Fruit fly (Drosophila melanogaster) ovary, adult (tissue): ENCODE results near the gene sqh.

Experiments used
- CG17801 ChIP-seq: fragments of 200-800 bp; optimal IDR thresholded peaks from 2 replicates; lab custom pipeline; 2019; ENCODE audit warnings: missing biosample characterization, mild to moderate bottlenecking, missing genetic modification characterization, moderate library complexity; ENCODE audit not compliant: partially characterized antibody

sqh gene

DNA sequence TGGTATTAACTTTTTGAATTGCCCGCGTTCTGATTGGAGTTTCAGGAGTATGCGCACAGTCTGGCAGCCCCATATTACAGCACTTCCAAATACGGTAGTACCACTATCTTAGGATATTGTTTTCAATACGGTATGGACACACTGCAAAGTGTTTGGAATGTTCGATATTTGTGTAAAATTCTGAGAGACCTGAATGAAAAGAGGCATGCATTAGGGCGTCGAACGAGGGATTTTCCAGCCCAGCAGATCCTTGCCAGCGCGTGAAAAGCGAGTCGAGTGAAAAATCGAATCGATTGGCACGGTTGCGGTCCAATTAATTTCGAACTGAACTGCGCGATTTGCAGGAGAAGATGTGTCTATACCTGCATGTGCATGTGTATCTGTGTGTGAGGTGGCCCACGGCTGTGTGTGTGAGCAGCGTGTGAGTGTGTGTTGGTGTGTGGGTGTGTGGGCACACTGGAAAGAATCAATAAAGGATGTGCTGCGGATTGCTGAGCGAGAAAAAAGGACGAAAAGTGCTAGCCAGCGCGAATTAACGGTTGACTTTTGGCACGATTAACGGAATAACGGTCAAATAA, 621 bp upstream of the sqh start, which contains the start of gene dtn:
TSS of gene dtn (plus strand) at position 176 of the 578 bp plus-strand sequence.
- no peak for TF ChIP-seq CG17801 (GFP tag; lab: Kevin White, UChicago)

DNA sequence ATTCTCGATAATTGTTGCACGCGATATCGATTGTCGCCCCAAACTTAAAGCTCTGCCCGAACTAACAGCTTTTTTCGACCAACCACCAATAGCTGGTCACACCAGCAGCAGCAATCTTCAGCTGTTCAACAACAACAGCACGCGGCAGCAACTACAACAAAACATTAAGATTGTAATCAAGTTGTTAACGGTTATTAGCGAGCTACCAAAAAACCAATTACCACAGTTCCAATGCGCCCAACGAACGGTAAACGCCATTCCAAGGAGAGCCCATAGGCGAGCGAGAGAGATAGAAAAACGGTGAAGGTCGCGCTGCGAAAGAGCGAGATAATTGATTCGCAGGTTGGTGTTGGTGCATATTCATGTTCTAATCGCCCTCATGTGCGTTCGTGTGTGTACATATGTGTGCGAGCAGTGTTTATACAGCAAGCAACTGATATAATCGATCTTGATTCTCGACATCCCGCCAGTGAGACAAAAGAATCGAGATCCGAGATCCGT, 5.0 kb downstream of the sqh start, which contains the start of gene Efr:
TSS of gene Efr (plus strand) at position 113 of the 501 bp plus-strand sequence.
- peak; percentile 15 for TF ChIP-seq CG17801 (GFP tag; lab: Kevin White, UChicago)

DNA sequence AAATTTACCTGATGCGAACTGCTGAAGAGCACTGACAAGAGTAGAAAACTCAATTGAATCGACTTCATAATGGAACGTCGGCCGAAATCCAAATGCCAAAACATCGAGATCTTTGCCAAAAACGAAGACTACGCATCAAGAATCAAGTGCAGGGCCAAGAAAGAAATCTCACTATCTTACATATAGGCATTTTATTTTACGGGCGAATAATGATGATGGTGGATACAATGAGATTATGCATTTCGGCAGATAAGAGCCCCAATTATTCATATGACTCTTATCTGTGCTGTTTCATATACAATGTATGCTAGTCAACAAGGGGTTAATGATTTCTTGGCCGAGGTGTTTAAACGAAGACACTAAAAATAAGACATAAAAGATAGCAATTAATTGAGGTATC, 5.7 kb downstream of the sqh start, which contains the start of gene Btnd:
TSS of gene Btnd (minus strand) at position 101 of the 400 bp plus-strand sequence.
- no peak for TF ChIP-seq CG17801 (GFP tag; lab: Kevin White, UChicago)

DNA sequence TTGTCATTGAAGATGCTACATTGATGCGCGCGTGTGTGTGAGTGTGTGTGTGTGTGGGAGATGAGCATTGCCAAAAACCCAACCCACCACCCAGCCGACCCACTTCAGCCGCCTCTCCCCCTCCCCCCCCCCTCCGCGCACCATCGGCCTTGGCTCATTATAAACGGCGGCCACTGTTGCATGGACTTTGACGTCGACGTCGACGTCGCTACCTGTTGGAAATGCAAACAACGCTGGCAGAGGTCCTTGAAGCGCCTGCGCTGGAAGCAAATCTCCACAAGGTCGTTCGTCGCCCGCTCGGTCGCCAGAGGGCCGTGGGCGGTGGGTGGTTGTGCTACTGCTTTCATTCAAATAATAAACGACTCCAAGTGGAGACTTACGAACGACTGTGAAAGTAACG, 8.3 kb downstream of the sqh start:
- no peak for TF ChIP-seq CG17801 (GFP tag; lab: Kevin White, UChicago)

DNA sequence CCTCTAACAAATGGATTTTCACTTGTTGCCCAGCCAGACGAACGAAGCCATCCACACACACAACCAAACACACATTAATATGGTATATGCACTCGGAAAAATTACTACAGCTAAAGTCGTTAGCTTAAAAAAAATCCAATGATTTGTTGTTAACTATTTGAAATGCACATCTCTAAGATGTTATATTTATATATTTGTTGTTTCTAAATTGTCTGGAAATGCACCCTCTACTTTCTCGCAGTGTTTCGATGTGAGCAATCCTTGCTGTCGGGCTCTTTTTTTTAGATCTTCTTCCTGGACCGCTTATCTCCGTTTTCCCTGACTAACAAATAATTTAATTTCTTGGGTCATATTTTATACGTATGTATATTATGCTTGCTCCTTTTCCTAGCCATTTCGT, 19.8 kb downstream of the sqh start:
- no peak for TF ChIP-seq CG17801 (GFP tag; lab: Kevin White, UChicago)

DNA sequence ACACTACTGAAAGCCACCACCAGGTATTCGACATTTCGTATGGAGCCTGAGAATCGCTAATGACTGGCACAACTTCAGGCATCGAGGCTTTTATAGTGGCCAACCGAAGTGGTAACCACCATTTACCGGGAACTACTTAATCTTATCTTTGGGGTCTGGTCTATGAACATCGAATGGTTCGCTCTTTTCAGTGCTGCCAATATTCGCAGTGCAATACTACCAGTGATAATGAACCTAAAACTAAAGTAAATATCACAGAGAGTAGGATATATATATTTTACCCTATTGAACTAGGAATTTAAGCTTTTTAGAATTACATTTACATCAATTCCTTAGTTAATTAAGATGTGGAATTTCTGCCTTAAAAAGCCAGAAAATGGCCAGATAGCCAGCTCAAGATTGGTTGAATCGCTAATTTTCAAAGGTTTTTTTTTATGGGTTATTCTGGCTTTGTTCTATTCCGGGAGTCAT, 22.4 kb downstream of the sqh start, which contains the start of gene vanin-like:
TSS of gene vanin-like (minus strand) at position 51 of the 471 bp plus-strand sequence.
- TF ChIP-seq CG17801 (GFP tag; lab: Kevin White, UChicago), result no peak

DNA sequence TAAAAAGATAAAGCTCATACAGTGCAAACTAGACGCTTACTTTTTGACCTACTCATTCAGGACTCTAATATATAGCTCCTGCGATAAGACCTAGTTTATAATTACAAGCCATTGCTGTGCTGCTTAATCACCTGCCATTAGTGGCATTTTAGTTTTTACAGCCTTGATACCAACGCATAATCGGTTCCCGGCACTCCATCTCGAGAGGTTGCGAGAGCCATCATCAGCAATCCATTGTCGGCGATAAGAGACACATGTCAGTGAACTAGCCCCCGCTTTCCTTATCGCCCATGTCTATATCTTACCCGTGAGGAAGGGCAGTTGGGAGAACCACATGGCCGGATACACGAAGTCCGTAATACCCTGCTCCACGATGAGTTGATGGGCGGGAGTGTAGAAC, 23.5 kb downstream of the sqh start:
- no peak for TF ChIP-seq CG17801 (GFP tag; lab: Kevin White, UChicago)

DNA sequence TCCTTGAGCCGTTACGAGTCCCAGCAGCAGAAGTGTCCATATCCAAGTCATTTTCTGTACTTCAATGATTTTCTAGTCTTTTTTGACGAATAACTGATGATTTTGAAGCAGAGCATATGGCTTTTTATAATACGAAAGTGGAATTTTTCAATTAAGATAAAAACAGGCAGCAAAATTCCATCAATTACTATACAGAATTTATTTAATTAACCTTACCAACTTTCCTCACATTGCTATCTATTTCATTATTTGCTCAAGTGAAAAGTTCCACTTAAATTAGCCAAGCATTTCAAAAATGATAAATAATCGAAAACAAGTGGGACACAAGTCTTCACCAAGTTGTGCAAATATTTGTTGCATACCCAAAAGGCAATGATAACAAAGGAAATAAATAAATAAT, 25.1 kb downstream of the sqh start, which contains the start of gene CG43090:
TSS of gene CG43090 (minus strand) at position 101 of the 400 bp plus-strand sequence.
- TF ChIP-seq CG17801 (GFP tag; lab: Kevin White, UChicago), result no peak

DNA sequence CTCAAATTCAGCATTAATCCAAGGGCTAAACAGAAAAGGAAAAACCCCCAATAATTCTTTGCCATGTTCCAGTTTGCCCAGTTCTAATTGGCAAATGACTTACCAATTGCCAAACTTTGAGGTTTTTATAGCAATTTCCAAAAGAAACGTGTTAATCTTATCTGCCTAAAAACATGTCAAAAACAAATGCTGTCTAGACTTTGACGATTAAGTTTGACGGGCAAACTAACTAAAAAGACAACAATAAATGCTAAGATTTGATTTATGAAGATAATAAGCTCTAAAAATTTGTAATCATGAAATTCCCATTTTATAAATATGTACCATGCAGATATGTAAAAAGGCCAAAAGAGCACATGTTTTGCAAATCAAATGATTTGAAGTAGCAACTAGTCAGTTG, 26.4 kb downstream of the sqh start, which contains the start of gene CG32751:
TSS of gene CG32751 (minus strand) at position 101 of the 400 bp plus-strand sequence.
- TF ChIP-seq CG17801 (GFP tag; lab: Kevin White, UChicago), result no peak

DNA sequence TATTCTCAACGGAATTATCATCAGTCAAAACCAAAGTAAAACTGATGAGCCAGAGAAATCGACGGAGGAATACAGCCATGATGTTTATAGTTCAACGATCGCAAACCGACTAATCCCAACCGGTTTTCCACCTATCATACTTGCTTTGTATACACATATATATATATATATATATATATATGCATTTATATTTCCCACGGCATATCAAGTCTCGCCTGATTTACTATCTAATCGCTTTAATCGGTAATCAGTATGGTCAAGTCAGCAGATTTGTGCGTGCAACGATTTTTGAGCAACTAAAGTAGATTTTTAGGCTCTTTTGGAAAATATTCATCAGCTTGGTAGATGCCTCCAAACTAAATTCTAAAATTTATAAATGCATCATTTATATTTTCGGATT, 28.6 kb downstream of the sqh start, which contains the start of gene CG32750:
TSS of gene CG32750 (minus strand) at position 101 of the 400 bp plus-strand sequence.
- no peak for TF ChIP-seq CG17801 (GFP tag; lab: Kevin White, UChicago)

DNA sequence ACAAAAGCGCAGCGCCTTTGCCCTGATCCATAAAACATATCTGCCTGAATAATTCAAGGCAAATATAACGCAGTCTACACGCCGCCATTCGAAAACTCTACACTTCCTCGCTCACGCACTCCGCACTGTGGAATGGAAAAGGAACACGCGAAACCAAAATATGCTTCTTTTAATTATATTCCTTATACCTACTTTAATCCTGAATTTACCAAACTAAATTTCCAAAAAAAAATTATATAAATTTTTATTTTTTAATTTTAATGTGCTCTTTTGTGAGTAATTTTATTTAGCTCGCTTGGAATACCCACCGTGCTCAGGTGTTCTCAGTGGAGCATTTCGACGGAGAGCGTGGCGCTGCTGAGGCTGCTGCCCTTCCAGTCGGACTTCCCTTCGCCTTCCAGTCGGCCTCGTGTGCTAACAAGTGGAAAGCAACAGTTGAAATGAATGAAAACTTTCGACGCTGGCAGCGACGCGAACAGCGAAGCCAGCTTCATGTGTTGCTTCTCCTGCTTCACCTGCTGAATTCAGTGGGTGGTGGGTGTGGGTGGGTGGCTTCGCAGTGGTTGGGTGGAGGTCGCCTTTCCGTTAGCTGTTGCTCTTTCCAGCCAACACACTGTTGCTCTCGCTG, 31.6 kb downstream of the sqh start:
- no peak for TF ChIP-seq CG17801 (GFP tag; lab: Kevin White, UChicago)

DNA sequence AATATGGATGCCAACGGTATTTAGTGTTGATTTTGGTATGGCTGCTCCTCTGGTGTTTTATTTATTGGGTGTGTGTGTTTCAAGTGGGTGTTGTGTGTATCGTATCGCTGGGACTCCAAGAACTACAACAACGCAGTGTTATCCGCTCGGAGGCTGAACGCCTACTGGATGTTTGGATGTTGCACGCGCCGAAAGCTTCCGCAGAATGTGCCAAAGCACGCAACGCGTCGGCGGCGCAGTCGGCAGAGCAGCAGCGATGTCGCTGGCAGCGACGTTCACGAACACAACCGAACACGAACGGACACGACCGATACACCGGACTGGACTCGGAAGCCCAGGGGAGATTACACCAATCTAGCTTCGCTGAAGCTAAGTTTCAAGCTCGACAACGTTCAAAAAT, 32.6 kb downstream of the sqh start, which contains the start of gene Ca-alpha1T:
TSS of gene Ca-alpha1T (minus strand) at position 152 of the 400 bp plus-strand sequence.
- no peak for TF ChIP-seq CG17801 (GFP tag; lab: Kevin White, UChicago)

DNA sequence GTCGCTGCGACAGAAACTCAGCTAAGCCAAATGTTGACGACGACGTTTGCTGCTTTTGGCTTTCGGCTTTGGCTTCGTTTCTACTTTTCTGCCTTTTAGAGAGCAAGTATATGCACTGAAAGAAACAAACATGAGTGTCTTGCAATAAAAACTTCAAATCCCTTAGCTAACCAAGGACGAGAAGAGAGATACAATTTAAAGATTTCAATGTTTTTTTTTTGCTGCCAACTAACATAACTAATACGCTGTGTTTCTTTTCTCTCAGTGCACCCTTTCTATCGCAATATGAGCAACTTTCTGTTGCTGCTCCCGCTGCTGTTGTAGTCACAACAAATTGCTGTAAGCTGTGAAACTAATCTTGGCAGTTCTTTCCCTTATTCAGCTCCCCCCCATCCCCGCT, 45.5 kb downstream of the sqh start:
- no peak for TF ChIP-seq CG17801 (GFP tag; lab: Kevin White, UChicago)
